Fruit fly (Drosophila melanogaster) whole organism, adult: ENCODE results near the gene CG45491.

Experiments used
- CG14711 ChIP-seq: fragments of 200-800 bp; sonication (Bioruptor generic); optimal IDR thresholded peaks from 2 replicates; lab custom pipeline; 2018; ENCODE audit warnings: missing biosample characterization, mild to moderate bottlenecking, missing genetic modification characterization, moderate library complexity
- CG7045 ChIP-seq: fragments of 200-800 bp; sonication (Bioruptor generic); optimal IDR thresholded peaks from 2 replicates; lab custom pipeline; 2017; ENCODE audit warnings: missing biosample characterization, mild to moderate bottlenecking, missing genetic modification characterization
- CG7101 ChIP-seq: fragments of 200-800 bp; sonication (Bioruptor generic); optimal IDR thresholded peaks from 2 replicates; lab custom pipeline; 2018; ENCODE audit warnings: missing biosample characterization, mild to moderate bottlenecking, missing genetic modification characterization, moderate library complexity
- Mnt ChIP-seq: fragments of 200-800 bp; sonication (Bioruptor generic); optimal IDR thresholded peaks from 2 replicates; lab custom pipeline; 2016; ENCODE audit warnings: missing biosample characterization, mild to moderate bottlenecking, missing genetic modification characterization
- kay ChIP-seq: fragments of 200-800 bp; sonication (Bioruptor generic); peaks from one replicate; lab custom pipeline; 2016; ENCODE audit warnings: missing biosample characterization, missing genetic modification characterization, borderline replicate concordance
- ovo ChIP-seq: fragments of 200-800 bp; sonication (Bioruptor generic); optimal IDR thresholded peaks from 2 replicates; lab custom pipeline; 2016; ENCODE audit warnings: missing biosample characterization, missing genetic modification characterization
- toe ChIP-seq: fragments of 200-800 bp; sonication (Bioruptor generic); optimal IDR thresholded peaks from 2 replicates; lab custom pipeline; 2016; ENCODE audit warnings: missing biosample characterization, missing genetic modification characterization

- TF ChIP-seq ovo (GFP tag; lab: Kevin White, UChicago) = no peak
- TF ChIP-seq CG7101 (tag; lab: Kevin White, UChicago) = no peak
- no peak for TF ChIP-seq toe (GFP tag; lab: Kevin White, UChicago)
- TF ChIP-seq CG7045 (GFP tag; lab: Kevin White, UChicago) = no peak
- TF ChIP-seq kay (GFP tag; lab: Kevin White, UChicago) = no peak
- TF ChIP-seq CG14711 (tag; lab: Kevin White, UChicago) = no peak
- TF ChIP-seq Mnt (GFP tag; lab: Kevin White, UChicago) = no peak
These were observed 46.7 kb downstream of the CG45491 start for dm6 chrX:19892070-19892469.
